Worm (Caenorhabditis elegans): Measurements from ENCODE around the gene mig-6.

ce11 chrV:7819585-7819984 lies 7.4 kb upstream of the mig-6 start:
- TF ChIP-seq egl-27 (tag; optimal IDR thresholded peaks at IDR 0.05) = no peak
- no peak for TF ChIP-seq lsy-2 (tag; optimal IDR thresholded peaks at IDR 0.05)
- TF ChIP-seq lin-38 (GFP tag; IDR thresholded peaks at IDR 0.05) = no peak
- TF ChIP-seq aly-2 (tag; optimal IDR thresholded peaks at IDR 0.05) = no peak
- no peak for TF ChIP-seq ama-1 (optimal IDR thresholded peaks at IDR 0.05)
- TF ChIP-seq aha-1 (tag) = no peak
- TF ChIP-seq ces-1 (GFP tag; optimal IDR thresholded peaks at IDR 0.05) = no peak
- no peak for TF ChIP-seq nhr-237 (tag; optimal IDR thresholded peaks at IDR 0.05)
